Fruit fly (Drosophila melanogaster) whole organism, embryonic: Measurements from ENCODE around the gene Taf11.

Experiments used
- Dip3 ChIP-seq: fragments of 200-800 bp; sonication (Bioruptor generic); optimal IDR thresholded peaks from 3 replicates; lab custom pipeline; 2016; ENCODE audit warnings: missing biosample characterization, missing genetic modification characterization
- TFAM ChIP-seq: fragments of 200-800 bp; sonication (Bioruptor generic); optimal IDR thresholded peaks from 2 replicates; lab custom pipeline; 2017; ENCODE audit warnings: missing biosample characterization, missing genetic modification characterization, inconsistent platforms
- danr ChIP-seq: fragments of 200-800 bp; sonication (Bioruptor generic); IDR thresholded peaks from 2 replicates; pipeline ENCODE4 v1.3.6; 2022; ENCODE audit warnings: missing biosample characterization, missing genetic modification characterization

- TF ChIP-seq danr (GFP tag; lab: Robert Waterston, UW) = no peak
- no peak for TF ChIP-seq Dip3 (GFP tag; lab: Kevin White, UChicago)
- TF ChIP-seq TFAM (GFP tag; lab: Kevin White, UChicago) = no peak
Observed at dm6 chr2L:9734134-9734533, 28.9 kb downstream of the Taf11 start.
